Worm (Caenorhabditis elegans) whole organism, dauer: Measurements from ENCODE around the gene T10B10.9.

Experiments
- unc-62 ChIP-seq: sonication (generic microtip); optimal IDR thresholded peaks from 2 replicates; lab custom pipeline; 2017; ENCODE audit warnings: missing biosample characterization, missing genetic modification reagents, missing genetic modification characterization

The T10B10.9 gene

DNA sequence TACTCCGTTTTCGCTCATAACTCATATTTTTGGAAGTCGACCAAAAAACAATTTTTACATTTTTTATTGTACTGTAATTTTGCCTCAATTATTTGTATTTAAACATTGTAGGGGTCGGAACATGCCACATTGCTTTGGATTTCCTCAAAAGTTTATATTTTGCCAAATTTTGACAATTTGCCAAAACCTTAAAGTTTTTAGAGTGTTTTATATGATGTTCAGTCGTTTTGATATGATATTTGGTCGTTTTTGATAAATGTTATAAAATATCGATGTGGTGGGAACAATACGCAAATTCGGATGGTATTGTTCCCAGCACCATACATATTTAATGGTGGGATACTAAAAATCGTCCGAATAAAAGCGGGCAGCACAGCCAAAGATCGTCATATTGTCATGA, at the start of gene T10B10.9:
Gene T10B10.9 (plus strand): TSS at position 301 of the 400 bp plus-strand sequence.
- TF ChIP-seq unc-62 (GFP tag; lab: Kevin White, UChicago), result no peak

DNA sequence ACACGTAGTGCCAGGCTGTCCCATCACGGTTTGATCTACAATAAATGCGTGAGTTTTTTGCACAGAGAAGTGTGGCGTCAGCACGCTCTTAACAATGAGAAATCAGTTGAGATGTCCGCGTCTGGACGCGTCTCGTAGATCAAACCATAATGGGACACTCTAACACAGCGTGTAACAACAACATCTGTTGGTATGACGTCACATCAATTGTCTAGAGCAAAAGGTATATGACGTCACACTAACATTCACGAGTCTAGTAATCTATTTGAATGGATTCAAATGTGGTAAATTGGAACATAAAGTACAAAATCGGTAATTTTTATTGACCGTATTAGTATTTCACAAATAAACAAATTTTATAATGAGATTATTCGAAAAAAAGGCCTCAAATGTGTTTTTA, 48.5 kb upstream of the T10B10.9 start:
- TF ChIP-seq unc-62 (GFP tag; lab: Kevin White, UChicago), result no peak

DNA sequence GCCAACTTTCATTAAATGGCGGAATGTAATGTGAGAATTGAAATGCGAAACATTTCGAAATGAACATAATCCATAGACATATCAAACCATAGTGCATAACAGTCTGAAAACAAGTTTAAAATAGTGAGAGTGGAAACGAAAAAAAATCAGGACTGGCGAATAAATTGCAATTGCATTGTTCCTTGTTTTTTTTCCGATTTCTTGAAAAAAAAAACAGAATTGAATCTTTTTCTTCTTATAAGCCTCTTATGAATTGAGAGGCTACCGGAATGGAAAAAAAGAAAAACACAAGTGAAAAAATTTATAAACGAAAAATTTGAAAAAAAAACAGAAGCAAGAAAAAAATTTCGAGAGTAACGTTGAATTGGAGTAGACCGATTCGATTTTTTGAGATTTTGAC, 47.7 kb upstream of the T10B10.9 start, which contains the start of gene R07D5.2:
Gene R07D5.2 (minus strand): TSS at position 101 of the 400 bp plus-strand sequence.
- no peak for TF ChIP-seq unc-62 (GFP tag; lab: Kevin White, UChicago)

DNA sequence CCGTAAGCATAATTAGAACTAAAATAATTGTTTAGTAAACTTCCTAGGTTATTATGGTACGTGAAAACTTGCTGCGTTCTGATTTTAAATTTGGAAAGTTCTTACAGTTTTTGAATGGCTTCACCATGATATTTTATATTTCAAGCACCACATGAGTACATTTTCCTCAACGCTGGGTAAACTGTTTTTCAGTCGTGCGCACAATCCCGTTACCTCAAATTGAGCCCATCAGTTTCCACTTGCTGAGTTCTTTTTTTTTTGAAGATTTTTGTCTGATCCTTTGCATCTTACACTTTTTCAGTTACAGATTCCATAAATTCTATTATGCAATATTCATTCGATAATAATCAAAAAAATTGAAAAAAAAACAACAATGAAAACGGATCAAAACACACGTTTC, 43.7 kb upstream of the T10B10.9 start:
- TF ChIP-seq unc-62 (GFP tag; lab: Kevin White, UChicago), result no peak

DNA sequence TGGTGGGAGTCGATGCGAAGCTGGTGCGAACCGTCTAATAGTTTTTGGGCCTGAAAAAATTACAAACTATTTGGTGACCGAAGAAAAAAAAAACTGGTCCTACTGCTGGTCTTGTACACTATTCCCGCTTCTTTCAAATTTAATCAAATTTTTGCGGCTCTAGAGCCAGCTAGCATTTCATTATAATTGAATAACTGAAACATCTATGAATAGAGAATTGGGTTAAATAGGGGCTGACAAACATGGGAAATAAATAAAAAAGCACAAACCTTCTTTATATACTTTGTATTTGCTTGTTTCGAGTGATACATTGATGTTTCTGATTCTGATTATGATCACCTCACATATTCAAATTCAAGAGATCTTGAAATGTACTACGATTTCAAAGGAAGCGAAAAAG, 39.1 kb upstream of the T10B10.9 start:
- TF ChIP-seq unc-62 (GFP tag; lab: Kevin White, UChicago), result no peak

DNA sequence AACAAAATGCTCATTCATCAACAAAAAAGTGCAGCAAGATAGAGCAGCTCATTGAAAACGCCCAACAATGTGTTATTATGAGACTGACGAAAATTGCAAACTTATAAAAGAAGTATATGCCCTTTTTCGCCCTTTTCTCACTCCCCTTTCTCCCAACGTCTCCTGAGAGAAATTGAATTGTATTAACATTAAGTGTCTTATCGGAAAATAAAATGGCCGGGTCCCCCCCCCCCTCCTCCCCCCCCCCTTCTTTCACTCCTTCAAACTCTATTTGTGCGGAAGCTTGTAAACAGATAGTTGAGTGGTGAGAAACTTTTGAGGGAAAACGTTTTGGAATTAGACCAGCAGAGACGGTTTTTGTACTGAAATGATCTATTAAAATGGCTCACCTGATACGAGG, 37.5 kb upstream of the T10B10.9 start:
- TF ChIP-seq unc-62 (GFP tag; lab: Kevin White, UChicago), result no peak

DNA sequence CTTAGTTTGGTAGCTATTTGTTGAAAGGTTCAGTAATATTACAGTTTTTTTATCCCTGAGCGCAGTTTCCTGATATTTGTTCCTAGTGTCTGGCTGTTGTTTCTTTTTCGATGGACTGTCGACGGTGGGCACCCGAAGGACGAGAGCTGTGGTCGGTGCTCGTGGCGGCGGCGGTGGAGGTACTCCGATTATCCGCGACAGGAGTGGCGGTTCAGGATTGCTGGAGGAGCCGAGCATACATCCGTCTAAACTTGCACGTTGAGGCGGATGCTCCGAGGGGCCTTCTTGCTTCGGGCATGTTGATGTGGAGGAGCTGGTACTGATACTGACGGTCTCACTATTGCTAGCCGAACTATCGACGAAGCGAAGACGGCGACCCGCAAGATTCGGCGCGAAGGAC, 36.9 kb upstream of the T10B10.9 start:
- TF ChIP-seq unc-62 (GFP tag; lab: Kevin White, UChicago), result no peak

DNA sequence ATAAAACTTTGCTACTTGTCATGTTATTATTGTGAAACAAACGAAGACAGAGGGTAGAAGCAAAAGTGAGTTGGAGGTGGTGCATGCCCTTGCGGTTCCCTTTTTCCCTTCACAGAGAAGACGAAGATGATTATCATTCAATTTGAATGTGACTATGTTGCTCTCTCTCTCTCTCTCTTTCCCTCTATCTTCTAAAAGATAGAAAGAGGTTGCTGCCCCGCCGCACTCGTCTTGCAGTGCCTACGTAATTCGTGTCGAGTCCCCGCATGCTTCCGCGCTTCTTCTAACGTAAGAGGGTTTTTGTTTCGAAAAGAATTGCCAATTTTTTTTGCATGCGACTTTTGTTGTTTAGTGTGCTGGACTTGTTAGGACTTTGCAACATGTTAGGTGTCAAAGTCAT, 36.0 kb upstream of the T10B10.9 start:
- TF ChIP-seq unc-62 (GFP tag; lab: Kevin White, UChicago), result no peak

DNA sequence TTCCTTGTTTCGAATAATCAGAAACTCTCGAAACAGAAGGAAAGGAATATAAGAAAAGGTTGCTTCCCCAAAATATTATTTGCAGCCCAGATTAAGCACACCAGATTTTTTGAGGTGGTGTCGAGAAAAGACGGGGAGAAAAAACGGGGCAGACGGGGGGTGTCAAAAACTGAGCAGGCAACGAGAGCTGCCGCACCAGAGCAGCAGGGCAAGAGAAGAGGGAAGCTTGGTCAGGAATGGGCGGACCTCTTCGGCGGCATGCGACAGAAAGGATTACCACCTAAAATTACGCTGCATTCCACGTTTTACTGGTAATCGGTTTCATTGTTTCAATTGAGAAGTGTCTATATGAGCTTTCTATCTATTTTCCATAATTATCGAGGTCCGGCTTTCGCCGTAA, 32.1 kb upstream of the T10B10.9 start:
- no peak for TF ChIP-seq unc-62 (GFP tag; lab: Kevin White, UChicago)

DNA sequence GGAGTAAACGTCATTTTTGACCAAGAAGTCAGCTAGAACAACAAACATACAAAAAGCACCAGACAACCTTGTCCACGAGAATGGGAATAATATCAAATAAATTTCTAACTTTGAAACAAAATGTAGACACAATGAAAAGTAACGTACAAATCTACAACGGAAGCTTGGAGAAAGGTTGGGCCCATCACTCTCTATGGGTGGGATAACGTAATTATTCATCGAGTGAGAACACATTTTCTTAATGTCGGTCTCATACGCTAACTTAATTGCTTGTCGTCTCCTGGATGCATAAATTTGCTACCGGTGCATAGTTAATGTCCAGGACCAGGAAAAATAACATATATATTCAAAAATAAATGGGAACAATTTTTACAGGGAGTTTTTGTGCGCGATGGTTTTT, 31.0 kb upstream of the T10B10.9 start:
- TF ChIP-seq unc-62 (GFP tag; lab: Kevin White, UChicago), result no peak

DNA sequence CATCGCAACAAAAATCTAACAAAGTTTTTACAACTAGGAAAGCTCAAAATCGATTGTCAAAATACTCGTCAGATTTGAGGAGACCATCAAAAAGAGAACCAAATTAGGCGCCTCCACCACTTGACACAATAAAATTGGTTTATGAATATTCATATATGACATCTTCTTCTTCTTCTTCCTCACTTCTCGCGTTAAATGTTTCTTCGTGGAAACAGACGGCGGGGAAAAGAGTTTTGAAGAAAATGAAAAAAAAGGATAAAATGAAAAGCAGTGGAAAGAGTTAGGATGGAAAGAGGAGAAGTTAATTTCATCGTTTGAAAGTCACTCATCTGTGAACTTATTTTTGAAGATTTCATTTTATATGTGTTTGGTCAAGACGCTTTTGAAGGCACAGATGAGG, 29.3 kb upstream of the T10B10.9 start:
- TF ChIP-seq unc-62 (GFP tag; lab: Kevin White, UChicago), result no peak

DNA sequence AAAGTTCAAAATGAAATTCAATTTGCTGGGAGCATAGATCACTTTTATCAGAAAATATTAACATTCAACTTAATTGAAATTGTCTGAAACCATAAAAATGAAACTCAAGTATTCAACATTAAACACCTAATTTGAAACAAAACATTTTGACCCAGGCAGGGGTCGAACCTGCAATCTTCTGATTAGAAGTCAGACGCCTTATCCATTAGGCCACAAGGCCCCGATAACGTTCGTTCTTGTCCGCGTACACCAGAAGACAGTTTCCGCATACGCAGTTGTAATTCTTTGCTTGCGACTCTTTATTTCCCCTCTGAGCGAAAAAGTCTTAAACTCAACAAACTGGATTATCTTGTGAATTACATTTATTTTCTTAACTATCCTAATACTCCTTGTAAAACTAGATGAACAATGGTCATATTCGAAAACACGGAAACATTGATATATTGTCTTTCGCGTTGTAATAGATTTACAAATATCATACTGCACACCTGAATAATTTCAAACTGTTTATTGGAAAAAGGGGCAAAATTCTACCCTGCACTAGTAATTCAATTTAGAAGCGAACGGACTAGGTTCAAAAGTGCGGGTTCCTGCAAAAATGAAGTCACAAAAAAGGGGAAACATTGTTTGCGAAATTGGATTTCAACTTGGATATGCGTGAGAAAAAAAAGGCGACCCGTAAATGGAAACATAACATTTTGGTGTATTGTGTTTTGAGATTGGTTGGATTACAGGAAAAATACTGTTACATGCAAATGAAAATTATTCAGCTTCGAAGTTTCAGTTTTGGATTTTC, 17.6 kb upstream of the T10B10.9 start:
- TF ChIP-seq unc-62 (GFP tag; lab: Kevin White, UChicago), result no peak

DNA sequence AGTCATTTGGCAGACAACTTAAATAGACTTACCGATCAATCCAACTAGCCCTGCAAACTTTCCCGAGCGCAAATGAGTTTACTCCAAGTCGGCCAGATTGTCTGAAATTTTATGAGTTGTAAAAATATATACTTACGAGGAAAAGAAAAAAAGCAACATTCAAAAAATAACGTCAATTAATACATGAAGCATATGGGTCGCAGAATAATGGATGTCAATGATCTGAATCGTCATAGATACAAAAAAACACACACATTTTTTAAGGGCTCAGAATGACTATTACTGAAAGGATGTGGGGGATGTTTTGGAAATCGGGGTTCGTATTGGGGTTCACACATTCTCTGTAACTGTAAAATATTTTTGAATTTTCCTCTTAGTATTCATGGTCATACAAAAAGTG, 16.6 kb upstream of the T10B10.9 start, which contains the start of gene unc-7:
Gene unc-7 (minus strand): TSS at position 101 of the 400 bp plus-strand sequence.
- no peak for TF ChIP-seq unc-62 (GFP tag; lab: Kevin White, UChicago)

DNA sequence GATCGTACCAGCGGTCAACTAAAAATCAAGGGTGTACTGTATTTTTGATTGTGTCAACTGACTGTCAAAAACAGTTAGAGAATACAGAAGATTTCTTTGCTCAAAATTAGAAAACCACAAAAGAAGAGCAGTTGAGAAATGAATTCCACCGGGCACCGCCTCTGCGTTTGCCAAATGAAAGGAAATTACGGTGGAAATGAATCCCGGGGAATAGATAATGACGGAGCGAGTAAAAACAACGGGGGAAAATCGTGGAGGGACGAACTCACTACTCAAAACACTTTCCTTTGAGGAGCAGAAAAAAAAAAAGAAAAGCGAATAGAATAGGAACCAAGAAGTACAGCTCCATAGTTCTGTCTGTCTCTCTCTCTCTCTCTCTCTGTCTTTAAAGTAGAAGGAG, 15.8 kb upstream of the T10B10.9 start:
- no peak for TF ChIP-seq unc-62 (GFP tag; lab: Kevin White, UChicago)

DNA sequence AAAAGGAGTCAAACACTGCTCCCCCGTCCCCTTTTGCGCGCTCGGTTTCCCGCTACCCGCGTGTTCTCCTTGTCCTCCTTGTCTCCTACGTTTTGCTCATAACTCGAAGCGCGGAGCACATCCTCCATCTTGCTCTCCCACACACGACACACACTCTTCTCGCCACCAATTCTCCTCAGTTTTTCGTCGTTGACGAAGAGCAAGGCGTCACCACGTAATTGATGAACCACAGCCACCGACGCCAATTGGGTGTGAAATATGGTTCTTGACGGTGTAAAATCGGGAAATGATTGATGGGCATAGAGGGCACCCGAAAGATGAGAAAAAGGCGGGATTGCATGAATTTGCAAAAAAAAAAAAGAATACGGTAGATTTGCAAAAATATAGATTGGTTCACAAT, 15.4 kb upstream of the T10B10.9 start:
- TF ChIP-seq unc-62 (GFP tag; lab: Kevin White, UChicago), result no peak

DNA sequence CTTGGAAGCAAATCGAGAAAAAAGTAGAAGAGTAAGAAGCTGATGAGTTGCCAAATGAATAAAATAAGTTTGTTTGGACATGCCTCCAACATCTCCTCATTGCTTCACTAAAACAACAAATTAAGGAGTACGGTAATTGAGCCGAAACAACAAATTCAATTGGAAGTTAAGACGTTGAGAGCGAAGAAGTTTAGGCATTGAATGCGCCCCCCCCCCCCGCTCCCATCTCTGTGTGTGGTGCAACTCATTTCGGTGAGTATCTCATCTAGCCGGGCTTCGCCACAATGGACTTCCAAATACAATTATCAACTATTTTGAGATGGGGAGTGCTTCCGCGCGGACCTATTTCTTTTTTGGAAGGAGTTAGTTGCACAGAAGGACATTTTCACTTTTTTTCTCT, 9.2 kb upstream of the T10B10.9 start:
- no peak for TF ChIP-seq unc-62 (GFP tag; lab: Kevin White, UChicago)

DNA sequence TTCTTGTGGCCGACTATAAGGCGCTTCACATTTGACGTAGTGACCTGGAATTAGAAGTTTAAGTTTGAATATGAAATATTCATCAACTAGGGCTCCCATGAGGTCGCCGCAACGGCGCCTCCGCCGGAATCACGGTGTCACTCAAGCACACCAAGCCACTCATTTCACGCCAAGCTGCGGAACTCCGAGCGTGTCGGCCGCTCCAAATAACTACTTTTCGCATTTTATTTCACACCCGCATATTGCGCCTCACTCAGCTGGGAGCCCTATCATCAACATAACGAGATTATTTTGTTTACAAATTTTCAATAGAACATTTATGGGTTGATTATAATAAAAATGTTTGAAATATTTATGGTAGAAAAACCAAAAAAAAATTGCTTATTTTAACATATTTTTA, 6.4 kb upstream of the T10B10.9 start:
- no peak for TF ChIP-seq unc-62 (GFP tag; lab: Kevin White, UChicago)
